Worm (Caenorhabditis elegans) whole organism, late embryonic: ENCODE results near the gene F19B10.3.

Source experiments
- C38D4.7 ChIP-seq: fragments of 200-800 bp; sonication (Bioruptor generic); optimal IDR thresholded peaks from 2 replicates; lab custom pipeline; 2018; ENCODE audit warnings: mild to moderate bottlenecking, missing genetic modification characterization, moderate library complexity, missing compliant biosample characterization
- F13H6.1 ChIP-seq: sonication (generic microtip); optimal IDR thresholded peaks from 2 replicates; lab custom pipeline; 2016; ENCODE audit warnings: missing genetic modification characterization, missing compliant biosample characterization
- K02D7.2 ChIP-seq: sonication (generic microtip); optimal IDR thresholded peaks from 2 replicates; lab custom pipeline; 2017; ENCODE audit warnings: mild to moderate bottlenecking, missing genetic modification characterization, missing compliant biosample characterization
- K09A11.1 ChIP-seq: sonication (generic microtip); optimal IDR thresholded peaks from 2 replicates; lab custom pipeline; 2017; ENCODE audit warnings: antibody characterized with exemption, mild to moderate bottlenecking, missing genetic modification characterization, missing compliant biosample characterization; ENCODE audit not compliant: insufficient read depth
- Y22D7AL.16 ChIP-seq: sonication (generic microtip); optimal IDR thresholded peaks from 2 replicates; lab custom pipeline; 2016; ENCODE audit warnings: missing genetic modification characterization, missing compliant biosample characterization
- ama-1 ChIP-seq: fragments of 150-350 bp; optimal IDR thresholded peaks from 2 replicates; lab custom pipeline; 2014
- ceh-14 ChIP-seq: sonication (generic microtip); optimal IDR thresholded peaks from 2 replicates; lab custom pipeline; 2016; ENCODE audit warnings: missing genotype, missing genetic modification characterization, missing compliant biosample characterization
- ceh-18 ChIP-seq: sonication (generic microtip); optimal IDR thresholded peaks from 2 replicates; lab custom pipeline; 2016; ENCODE audit warnings: missing genetic modification characterization, missing compliant biosample characterization
- ceh-2 ChIP-seq: sonication (generic microtip); optimal IDR thresholded peaks from 2 replicates; lab custom pipeline; 2016; ENCODE audit warnings: missing genotype, missing genetic modification characterization, missing compliant biosample characterization
- ceh-30 ChIP-seq: fragments of 150-350 bp; optimal IDR thresholded peaks from 2 replicates; lab custom pipeline; 2014; ENCODE audit warnings: missing biosample characterization, missing genetic modification characterization
- ceh-45 ChIP-seq: fragments of 200-800 bp; sonication (Bioruptor generic); IDR thresholded peaks from 2 replicates; pipeline ENCODE4 v1.3.6; 2022; ENCODE audit warnings: missing genetic modification reagents, missing genetic modification characterization, missing compliant biosample characterization
- ceh-48 ChIP-seq: sonication (generic microtip); optimal IDR thresholded peaks from 2 replicates; lab custom pipeline; 2016; ENCODE audit warnings: missing genetic modification characterization, inconsistent platforms, missing compliant biosample characterization
- ceh-6 ChIP-seq: fragments of 200-800 bp; sonication (Bioruptor generic); optimal IDR thresholded peaks from 2 replicates; lab custom pipeline; 2018; ENCODE audit warnings: mild to moderate bottlenecking, missing genetic modification characterization, missing compliant biosample characterization
- elt-2 ChIP-seq: sonication (generic microtip); optimal IDR thresholded peaks from 2 replicates; lab custom pipeline; 2016; ENCODE audit warnings: missing genetic modification reagents, missing genetic modification characterization, missing compliant biosample characterization
- elt-4 ChIP-seq: sonication (generic microtip); optimal IDR thresholded peaks from 2 replicates; lab custom pipeline; 2016; ENCODE audit warnings: missing genetic modification characterization, missing compliant biosample characterization
- fkh-6 ChIP-seq: sonication (generic microtip); optimal IDR thresholded peaks from 2 replicates; lab custom pipeline; 2016; ENCODE audit warnings: missing genetic modification characterization, missing compliant biosample characterization
- gmeb-2 ChIP-seq: sonication (generic microtip); optimal IDR thresholded peaks from 2 replicates; lab custom pipeline; 2016; ENCODE audit warnings: missing genetic modification characterization, inconsistent platforms, missing compliant biosample characterization
- hlh-13 ChIP-seq: fragments of 200-800 bp; sonication (Bioruptor generic); optimal IDR thresholded peaks from 2 replicates; lab custom pipeline; 2018; ENCODE audit warnings: mild to moderate bottlenecking, missing genetic modification characterization, missing compliant biosample characterization
- hlh-15 ChIP-seq: sonication (generic microtip); optimal IDR thresholded peaks from 2 replicates; lab custom pipeline; 2016; ENCODE audit warnings: missing genetic modification characterization, missing compliant biosample characterization
- hlh-30 ChIP-seq: sonication (generic microtip); optimal IDR thresholded peaks from 2 replicates; lab custom pipeline; 2017; ENCODE audit warnings: antibody characterized with exemption, missing genetic modification characterization, missing compliant biosample characterization; ENCODE audit not compliant: insufficient read depth
- hlh-6 ChIP-seq: sonication (generic microtip); optimal IDR thresholded peaks from 2 replicates; lab custom pipeline; 2016; ENCODE audit warnings: missing genotype, missing genetic modification characterization, missing compliant biosample characterization
- lin-11 ChIP-seq: fragments of 200-800 bp; sonication (Bioruptor generic); optimal IDR thresholded peaks from 2 replicates; lab custom pipeline; 2018; ENCODE audit warnings: mild to moderate bottlenecking, missing genetic modification characterization, missing compliant biosample characterization
- madf-2 ChIP-seq: sonication (generic microtip); optimal IDR thresholded peaks from 2 replicates; lab custom pipeline; 2017; ENCODE audit warnings: missing genetic modification characterization, missing compliant biosample characterization
- nfya-1 ChIP-seq: sonication (generic microtip); optimal IDR thresholded peaks from 2 replicates; lab custom pipeline; 2017; ENCODE audit warnings: missing genetic modification characterization, mild to moderate bottlenecking, missing compliant biosample characterization, antibody characterized with exemption, moderate library complexity
- nhr-11 ChIP-seq: fragments of 150-350 bp; optimal IDR thresholded peaks from 2 replicates; lab custom pipeline; 2014; ENCODE audit warnings: missing biosample characterization, missing genetic modification characterization
- nhr-232 ChIP-seq: sonication (generic microtip); optimal IDR thresholded peaks from 2 replicates; lab custom pipeline; 2016; ENCODE audit warnings: missing genetic modification characterization, missing compliant biosample characterization
- npax-4 ChIP-seq: sonication (generic microtip); optimal IDR thresholded peaks from 2 replicates; lab custom pipeline; 2016; ENCODE audit warnings: missing genetic modification characterization, missing compliant biosample characterization
- pag-3 ChIP-seq: sonication (generic microtip); optimal IDR thresholded peaks from 2 replicates; lab custom pipeline; 2016; ENCODE audit warnings: missing compliant biosample characterization, missing genetic modification characterization, borderline replicate concordance
- pat-9 ChIP-seq: fragments of 200-800 bp; sonication (Bioruptor generic); optimal IDR thresholded peaks from 2 replicates; lab custom pipeline; 2018; ENCODE audit warnings: mild to moderate bottlenecking, missing genetic modification characterization, moderate library complexity, missing compliant biosample characterization
- pha-2 ChIP-seq: sonication (generic microtip); optimal IDR thresholded peaks from 2 replicates; lab custom pipeline; 2017; ENCODE audit warnings: mild to moderate bottlenecking, missing genetic modification characterization, missing compliant biosample characterization
- pros-1 ChIP-seq: fragments of 150-350 bp; optimal IDR thresholded peaks from 2 replicates; lab custom pipeline; 2014; ENCODE audit warnings: missing biosample characterization, missing genetic modification reagents, missing genetic modification characterization
- rnt-1 ChIP-seq: sonication (generic microtip); optimal IDR thresholded peaks from 2 replicates; lab custom pipeline; 2016; ENCODE audit warnings: missing genetic modification characterization, missing compliant biosample characterization
- sox-2 ChIP-seq: fragments of 200-800 bp; sonication (Bioruptor generic); IDR thresholded peaks from 2 replicates; pipeline ENCODE4 v1.3.6; 2022; ENCODE audit warnings: missing genetic modification reagents, missing genetic modification characterization, missing compliant biosample characterization
- sox-4 ChIP-seq: sonication (generic microtip); optimal IDR thresholded peaks from 2 replicates; lab custom pipeline; 2017; ENCODE audit warnings: mild to moderate bottlenecking, missing genetic modification characterization, inconsistent platforms, missing compliant biosample characterization
- syd-9 ChIP-seq: sonication (generic microtip); optimal IDR thresholded peaks from 2 replicates; lab custom pipeline; 2016; ENCODE audit warnings: mild to moderate bottlenecking, missing genetic modification characterization, moderate library complexity, missing compliant biosample characterization
- tbx-2 ChIP-seq: sonication (generic microtip); optimal IDR thresholded peaks from 2 replicates; lab custom pipeline; 2016; ENCODE audit warnings: missing genetic modification characterization, missing compliant biosample characterization
- tbx-7 ChIP-seq: sonication (generic microtip); optimal IDR thresholded peaks from 2 replicates; lab custom pipeline; 2016; ENCODE audit warnings: missing genotype, missing genetic modification characterization, missing compliant biosample characterization
- unc-3 ChIP-seq, 2 experiments: fragments of 200-800 bp in 1 of 2; sonication (Bioruptor generic) in 1 of 2; sonication (generic microtip) in 1 of 2; conservative IDR thresholded peaks in 1 of 2; optimal IDR thresholded peaks in 1 of 2; 2 replicates each; pipeline versions ENCODE4 v1.3.6 to Lab custom; 2016 to 2022; ENCODE audit warnings: missing compliant biosample characterization in 2 of 2, missing genetic modification characterization in 2 of 2, missing genetic modification reagents in 1 of 2
- unc-42 ChIP-seq: sonication (generic microtip); optimal IDR thresholded peaks from 2 replicates; lab custom pipeline; 2016; ENCODE audit warnings: missing genotype, missing genetic modification characterization, missing compliant biosample characterization
- unc-55 ChIP-seq: sonication (generic microtip); optimal IDR thresholded peaks from 2 replicates; lab custom pipeline; 2017; ENCODE audit warnings: missing biosample characterization, missing genetic modification reagents, missing genetic modification characterization
- unc-86 ChIP-seq: sonication (generic microtip); optimal IDR thresholded peaks from 2 replicates; lab custom pipeline; 2016; ENCODE audit warnings: missing genetic modification characterization, missing compliant biosample characterization

Gene F19B10.3

DNA sequence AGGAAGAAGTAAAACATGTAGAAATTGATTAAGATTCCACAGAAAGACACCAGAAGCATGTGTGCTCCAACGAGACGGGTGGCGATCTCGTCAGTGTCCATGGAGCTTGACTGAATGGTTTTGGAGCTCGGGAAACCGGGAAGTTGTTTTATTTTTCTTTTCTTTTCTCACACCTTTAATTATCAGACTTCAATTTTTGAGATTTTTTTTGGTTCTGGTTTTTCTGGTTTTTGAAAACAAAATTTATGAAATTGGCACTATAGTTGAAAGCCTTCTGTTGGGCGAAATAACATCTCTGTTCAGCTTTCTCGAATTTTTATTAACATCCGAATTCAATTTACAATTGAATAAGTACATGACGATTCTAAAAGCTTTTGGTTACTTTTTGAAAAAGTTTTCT is 35.0 kb downstream of the F19B10.3 start, which contains the start of gene srx-104:
Gene srx-104 (minus strand): TSS at position 101 of the 400 bp plus-strand sequence.
- TF ChIP-seq ceh-30 (tag; lab: Kevin White, UChicago) (no peak), nhr-11 (tag; lab: Kevin White, UChicago) (no peak), ceh-14 (tag; lab: Kevin White, UChicago) (no peak), unc-42 (tag; lab: Kevin White, UChicago) (no peak), sox-2 (no peak), gmeb-2 (tag; lab: Kevin White, UChicago) (no peak), unc-55 (GFP tag; lab: Kevin White, UChicago) (no peak), hlh-15 (tag; lab: Kevin White, UChicago) (no peak), fkh-6 (tag; lab: Kevin White, UChicago) (no peak)

DNA sequence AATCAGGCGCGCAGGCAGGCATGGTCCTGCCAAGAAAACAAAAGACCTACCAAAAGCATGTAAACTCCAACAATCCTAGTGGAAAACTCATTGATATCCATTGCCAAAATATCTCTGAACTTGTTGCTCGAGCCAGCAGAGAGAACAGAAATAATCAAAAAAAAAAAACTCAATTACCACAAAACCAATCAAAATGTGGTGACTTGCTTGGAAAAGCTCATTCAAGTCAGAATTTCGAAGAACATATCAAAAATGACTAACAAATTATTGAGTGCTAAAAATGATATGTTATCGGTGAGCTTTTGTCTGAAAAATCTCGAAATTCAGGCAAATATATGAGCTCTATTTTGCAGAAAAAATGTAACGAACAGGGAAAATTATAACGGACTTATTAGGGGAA is 36.7 kb downstream of the F19B10.3 start, which contains the start of gene srx-105:
Gene srx-105 (minus strand): TSS at position 101 of the 400 bp plus-strand sequence.
- no peak for TF ChIP-seq sox-2
- no peak for TF ChIP-seq tbx-7 (tag; lab: Kevin White, UChicago)
- no peak for TF ChIP-seq gmeb-2 (tag; lab: Kevin White, UChicago)
- no peak for TF ChIP-seq syd-9 (tag; lab: Kevin White, UChicago)
- TF ChIP-seq ama-1: no peak
- no peak for TF ChIP-seq madf-2 (tag; lab: Kevin White, UChicago)
- TF ChIP-seq hlh-6: no peak
- TF ChIP-seq pha-2 (tag; lab: Kevin White, UChicago): no peak
- TF ChIP-seq pag-3 (tag; lab: Kevin White, UChicago): no peak
- no peak for TF ChIP-seq sox-4
- TF ChIP-seq, all 69 proteins: peak for 0

DNA sequence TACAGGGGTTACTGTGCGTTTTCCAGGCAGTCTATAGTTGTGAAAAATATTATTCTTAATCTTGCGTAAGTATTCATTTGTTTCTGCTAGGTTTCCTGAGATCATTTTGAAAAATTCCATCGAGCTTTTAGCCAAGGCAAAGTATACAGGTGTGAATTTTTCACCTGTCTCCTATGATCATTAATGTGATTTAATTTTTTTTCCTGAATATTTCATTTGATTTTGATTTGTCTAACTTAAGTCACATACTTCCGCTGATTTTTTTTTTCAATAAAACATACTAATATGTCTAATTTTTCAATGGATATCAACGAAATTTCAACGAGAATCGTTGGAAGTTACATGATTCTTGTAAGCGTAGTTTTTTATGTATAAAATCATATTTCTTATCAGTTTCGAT is 40.8 kb downstream of the F19B10.3 start, which contains the start of gene srx-108:
Gene srx-108 (plus strand): TSS at position 301 of the 400 bp plus-strand sequence.
- TF ChIP-seq madf-2 (tag; lab: Kevin White, UChicago): no peak
- no peak for TF ChIP-seq ceh-45
- TF ChIP-seq Y22D7AL.16 (tag; lab: Kevin White, UChicago): no peak
- no peak for TF ChIP-seq C38D4.7 (GFP tag; lab: Kevin White, UChicago)
- no peak for TF ChIP-seq tbx-7 (tag; lab: Kevin White, UChicago)
- TF ChIP-seq sox-2: no peak
- no peak for TF ChIP-seq tbx-2
- no peak for TF ChIP-seq F13H6.1
- TF ChIP-seq ceh-2 (tag; lab: Kevin White, UChicago): no peak
- TF ChIP-seq elt-2 (tag; lab: Kevin White, UChicago): no peak
- TF ChIP-seq rnt-1 (tag; lab: Kevin White, UChicago): no peak
- no peak for TF ChIP-seq sox-4
- no peak for TF ChIP-seq hlh-13 (GFP tag; lab: Kevin White, UChicago)
- TF ChIP-seq pat-9: no peak
- TF ChIP-seq ceh-48 (tag; lab: Kevin White, UChicago): no peak
- no peak for TF ChIP-seq pros-1 (tag; lab: Kevin White, UChicago)
- TF ChIP-seq nfya-1 (tag; lab: Kevin White, UChicago): no peak
- TF ChIP-seq ceh-18 (tag; lab: Kevin White, UChicago): no peak
- TF ChIP-seq unc-86: no peak
- TF ChIP-seq unc-3 (GFP tag; conservative IDR thresholded peaks at IDR 0.05; lab: Robert Waterston, UW): no peak
- TF ChIP-seq unc-3 (tag; optimal IDR thresholded peaks at IDR 0.05; lab: Kevin White, UChicago): no peak

DNA sequence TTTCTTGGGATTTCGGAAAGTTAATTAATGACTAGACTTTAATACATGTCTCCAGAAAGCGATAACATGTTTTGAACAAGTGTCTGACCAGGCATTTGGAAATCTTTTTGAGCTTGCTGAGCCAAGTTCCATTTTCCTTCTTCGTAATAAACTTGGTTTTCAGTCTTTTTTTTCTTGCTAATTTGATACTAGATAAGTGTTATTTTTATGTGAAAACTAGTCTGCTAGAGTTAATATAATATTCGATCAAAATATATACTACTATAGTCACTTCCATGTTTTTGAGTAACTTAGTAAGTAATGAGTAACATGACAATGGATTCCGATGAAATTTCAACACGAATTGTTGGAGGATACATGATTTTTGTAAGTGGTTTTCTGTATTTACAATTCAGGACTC is 44.7 kb downstream of the F19B10.3 start, which contains the start of gene srx-110:
Gene srx-110 (plus strand): TSS at position 301 of the 400 bp plus-strand sequence.
- TF ChIP-seq ceh-2 (tag; lab: Kevin White, UChicago): no peak
- TF ChIP-seq elt-4 (tag; lab: Kevin White, UChicago): no peak
- no peak for TF ChIP-seq ceh-6 (GFP tag; lab: Kevin White, UChicago)
- TF ChIP-seq fkh-6 (tag; lab: Kevin White, UChicago): no peak
- TF ChIP-seq K02D7.2 (tag; lab: Kevin White, UChicago): no peak
- TF ChIP-seq lin-11 (tag; lab: Kevin White, UChicago): no peak
- TF ChIP-seq nhr-232: no peak
- no peak for TF ChIP-seq K09A11.1 (tag; lab: Kevin White, UChicago)
- no peak for TF ChIP-seq hlh-30 (tag; lab: Kevin White, UChicago)
- TF ChIP-seq npax-4 (tag; lab: Kevin White, UChicago): no peak
- TF ChIP-seq, all 69 proteins: peak for 0
